Fruit fly (Drosophila melanogaster) S2 (cell line): ENCODE data around the gene CG2983.

Source experiments
- CG8478 ChIP-seq: fragments of >200 bp; optimal IDR thresholded peaks from 2 replicates; lab custom pipeline; 2018
- CTCF ChIP-seq, 2 experiments: fragments of >200 bp; optimal IDR thresholded peaks; 2 replicates each; lab custom pipeline; 2018

Gene CG2983

DNA sequence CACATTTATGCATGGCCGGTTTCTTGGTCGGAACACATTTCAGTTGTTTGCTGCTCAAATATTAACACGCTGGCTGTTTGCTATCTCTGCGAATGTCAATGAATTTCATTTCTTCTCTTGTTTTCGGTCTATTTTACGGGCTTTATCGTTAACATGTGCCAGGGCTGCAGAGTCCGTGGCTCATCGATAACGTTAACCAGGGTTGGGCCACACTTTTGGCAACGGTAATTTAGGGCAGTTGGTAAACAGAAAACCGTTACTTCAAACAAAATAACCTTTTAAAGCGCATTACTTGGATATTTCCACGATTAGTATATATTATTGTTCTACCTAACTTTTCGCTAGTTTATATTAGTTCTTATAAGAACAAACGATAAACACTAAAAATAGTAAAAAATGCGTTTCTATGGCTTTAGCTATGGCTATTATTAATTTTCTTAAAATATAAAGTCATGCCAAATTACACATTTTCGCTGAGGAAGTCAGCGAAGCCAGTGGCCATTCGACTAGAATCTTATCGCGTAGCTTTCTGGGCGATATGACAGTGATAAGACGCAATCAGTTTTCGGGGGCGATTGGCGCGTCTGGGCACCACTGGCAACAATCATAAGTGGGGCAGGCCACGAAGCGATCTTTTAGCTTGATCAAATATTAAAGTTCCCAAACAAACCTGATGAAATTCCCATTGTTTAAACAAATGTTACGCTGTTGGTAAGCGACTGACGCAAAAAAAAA, 35.7 kb downstream of the CG2983 start:
- TF ChIP-seq CG8478 (lab: Kevin White, UChicago) = no peak
- TF ChIP-seq CTCF (optimal IDR thresholded peaks at IDR 0.05; lab: Kevin White, UChicago) = no peak

DNA sequence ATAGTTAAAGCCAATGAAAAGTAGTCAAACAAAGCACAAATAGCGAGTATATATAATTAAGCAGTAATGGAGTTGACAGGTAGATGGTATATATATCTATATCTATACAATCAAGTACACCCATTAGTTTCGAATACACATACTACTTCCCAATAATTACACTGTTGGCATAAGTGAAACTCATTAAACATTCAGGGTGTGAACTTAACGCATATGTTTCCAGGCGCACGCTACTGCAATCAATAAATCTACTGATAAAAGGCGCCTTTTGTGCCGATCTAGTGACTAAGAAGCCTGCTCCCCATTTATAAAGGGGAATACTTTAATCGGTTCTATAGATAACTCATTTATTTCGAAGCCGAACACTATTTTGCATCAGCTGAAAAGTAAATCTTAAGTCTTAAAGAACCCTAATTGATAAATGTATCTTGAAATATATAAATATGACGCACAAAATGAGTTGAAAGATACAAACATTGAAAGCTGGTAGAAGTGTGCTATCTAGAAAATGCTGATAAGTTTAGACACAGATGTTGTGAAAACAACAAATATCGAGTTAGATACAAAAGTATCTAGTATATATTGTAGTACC, 36.4 kb downstream of the CG2983 start:
- TF ChIP-seq CG8478 (lab: Kevin White, UChicago) (no peak), CTCF (optimal IDR thresholded peaks at IDR 0.05; lab: Kevin White, UChicago) (no peak)

DNA sequence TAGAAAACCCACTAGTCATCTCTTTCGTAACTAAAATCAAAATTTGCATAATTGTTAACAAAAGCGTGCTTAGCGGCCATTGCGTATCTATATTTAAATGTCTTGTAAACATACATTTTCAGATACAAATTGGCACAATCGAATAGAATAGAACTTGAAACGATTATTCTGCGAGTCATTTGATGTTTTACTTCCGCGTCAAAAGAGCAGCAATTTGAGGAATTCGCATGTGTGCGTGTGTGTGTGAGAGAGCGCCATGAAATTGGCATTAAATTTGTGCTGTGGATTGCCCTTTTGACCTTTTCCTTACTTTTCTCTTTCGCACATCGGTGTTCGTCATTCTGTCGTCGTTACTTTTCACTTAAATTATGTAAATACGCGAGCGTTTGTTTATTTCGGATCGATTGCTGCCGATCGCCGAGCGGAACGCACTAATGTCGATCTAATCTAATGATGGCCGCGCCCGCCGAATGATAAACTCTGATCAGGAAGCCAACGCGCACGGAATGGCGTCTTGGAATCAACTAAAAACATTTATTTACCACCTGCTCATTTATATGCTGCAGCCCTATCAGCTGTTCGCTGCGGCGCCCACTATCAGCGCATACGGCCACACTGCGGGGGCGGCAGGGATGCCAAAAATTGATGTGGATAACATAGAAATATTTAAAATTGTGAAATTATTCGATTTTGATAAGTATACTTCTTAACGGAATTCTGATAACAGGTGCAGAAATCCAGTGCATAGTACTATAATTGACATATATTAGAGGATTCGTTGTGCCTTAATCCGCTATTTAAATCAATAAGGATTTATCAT, 37.5 kb downstream of the CG2983 start:
- TF ChIP-seq CTCF (optimal IDR thresholded peaks at IDR 0.05; lab: Kevin White, UChicago) (no peak), CG8478 (lab: Kevin White, UChicago) (no peak)

DNA sequence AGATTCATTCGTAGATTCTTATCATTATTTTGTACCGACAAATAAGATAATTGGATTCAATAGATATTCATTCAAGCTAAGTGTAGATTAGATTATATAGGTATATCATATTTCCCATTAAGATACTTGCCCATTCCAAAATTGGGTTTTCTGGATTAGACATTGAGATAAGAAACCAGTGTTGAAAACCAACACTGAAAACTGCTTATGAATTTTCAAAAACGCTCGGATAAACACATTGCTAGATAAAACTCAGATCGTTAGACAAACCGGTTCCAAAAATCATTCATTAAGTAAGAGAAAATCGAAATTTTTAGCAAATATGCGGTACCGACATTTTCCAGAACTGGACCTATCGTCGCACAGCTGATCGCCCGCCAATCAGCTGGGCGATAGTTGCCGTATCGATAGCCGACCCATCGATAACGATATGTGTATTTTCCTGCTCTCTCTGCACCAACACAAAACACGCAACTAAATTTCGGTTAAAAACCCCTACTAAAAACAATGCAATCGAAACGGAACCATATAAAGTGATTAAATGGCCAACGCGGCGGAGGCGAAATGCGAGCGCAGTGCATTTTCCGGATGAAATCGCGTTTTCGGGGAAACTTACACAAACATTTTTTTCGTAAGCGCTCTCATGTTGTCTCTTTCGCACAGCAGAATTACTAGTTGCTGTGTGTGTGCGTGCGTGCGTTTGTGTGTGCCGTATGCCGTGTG, 38.2 kb downstream of the CG2983 start, which contains the start of the genes NTPase and lilli:
NTPase (minus strand) TSS at position 348 of the 723 bp plus-strand sequence.
lilli (plus strand) TSS at position 427 of the 723 bp plus-strand sequence.
- TF ChIP-seq CG8478 (lab: Kevin White, UChicago) (no peak), CTCF (optimal IDR thresholded peaks at IDR 0.05; lab: Kevin White, UChicago) (peak in 1 of 2 experiments; percentile 14)

DNA sequence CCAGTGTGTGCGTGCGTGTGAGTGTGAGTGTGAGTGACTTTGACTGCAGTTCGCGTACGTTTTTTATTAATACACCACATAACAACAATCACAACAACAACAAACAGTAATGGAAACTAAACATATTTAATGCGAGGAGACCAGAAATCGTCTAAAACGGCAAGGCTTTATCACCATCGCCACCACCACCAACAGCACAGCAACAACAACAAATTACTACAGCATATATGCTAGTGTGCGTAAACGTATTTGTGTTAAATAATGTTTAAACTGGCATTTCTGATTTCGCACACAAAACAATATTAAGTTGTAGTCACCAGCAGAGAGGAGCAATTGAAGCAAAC, 38.8 kb downstream of the CG2983 start:
- TF ChIP-seq CG8478 (lab: Kevin White, UChicago) (no peak), CTCF (optimal IDR thresholded peaks at IDR 0.05; lab: Kevin White, UChicago) (no peak)

DNA sequence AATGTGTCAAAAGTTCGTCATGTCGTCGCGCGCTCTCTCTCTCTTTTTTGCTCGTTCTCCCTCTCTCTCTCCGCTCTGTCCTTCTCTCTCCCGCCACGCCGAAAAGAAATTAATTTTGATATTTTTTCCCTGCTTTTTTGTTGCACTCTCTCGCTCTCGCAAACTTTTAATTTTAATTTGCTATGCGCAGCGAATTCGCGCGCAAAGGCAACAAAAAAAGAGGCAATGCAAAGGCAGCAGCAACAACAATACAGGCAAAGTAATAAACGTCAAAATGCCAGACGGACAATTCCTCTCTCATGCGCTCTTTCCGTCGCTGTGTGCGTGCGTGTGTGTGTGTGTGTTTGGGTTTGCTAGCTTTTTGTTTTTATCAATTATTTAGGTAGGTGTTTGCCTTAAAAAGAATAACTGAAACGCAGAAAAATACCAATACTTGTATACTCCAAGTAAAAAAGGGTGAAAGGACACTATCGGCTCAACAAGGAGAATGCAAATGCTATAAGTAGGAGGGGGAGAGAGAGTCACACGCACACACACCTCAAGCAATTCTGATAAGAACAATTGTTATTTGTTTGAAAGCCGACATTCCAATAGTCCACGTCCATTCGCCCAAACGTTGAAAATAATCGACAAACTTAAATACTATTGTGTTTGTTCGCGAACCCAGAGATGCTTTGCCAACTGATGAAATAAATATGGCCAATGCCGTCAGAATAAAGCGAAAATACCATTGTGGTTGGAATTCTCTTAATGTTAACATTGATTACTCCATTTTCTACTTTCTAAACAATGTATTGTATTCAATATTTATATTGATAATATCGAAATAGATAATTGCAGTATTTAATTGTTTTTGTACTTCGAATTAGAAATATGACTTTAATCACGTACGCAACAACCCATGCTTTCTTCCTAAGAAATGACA, 39.4 kb downstream of the CG2983 start:
- TF ChIP-seq CG8478 (lab: Kevin White, UChicago) (no peak), CTCF (optimal IDR thresholded peaks at IDR 0.05; lab: Kevin White, UChicago) (no peak)

DNA sequence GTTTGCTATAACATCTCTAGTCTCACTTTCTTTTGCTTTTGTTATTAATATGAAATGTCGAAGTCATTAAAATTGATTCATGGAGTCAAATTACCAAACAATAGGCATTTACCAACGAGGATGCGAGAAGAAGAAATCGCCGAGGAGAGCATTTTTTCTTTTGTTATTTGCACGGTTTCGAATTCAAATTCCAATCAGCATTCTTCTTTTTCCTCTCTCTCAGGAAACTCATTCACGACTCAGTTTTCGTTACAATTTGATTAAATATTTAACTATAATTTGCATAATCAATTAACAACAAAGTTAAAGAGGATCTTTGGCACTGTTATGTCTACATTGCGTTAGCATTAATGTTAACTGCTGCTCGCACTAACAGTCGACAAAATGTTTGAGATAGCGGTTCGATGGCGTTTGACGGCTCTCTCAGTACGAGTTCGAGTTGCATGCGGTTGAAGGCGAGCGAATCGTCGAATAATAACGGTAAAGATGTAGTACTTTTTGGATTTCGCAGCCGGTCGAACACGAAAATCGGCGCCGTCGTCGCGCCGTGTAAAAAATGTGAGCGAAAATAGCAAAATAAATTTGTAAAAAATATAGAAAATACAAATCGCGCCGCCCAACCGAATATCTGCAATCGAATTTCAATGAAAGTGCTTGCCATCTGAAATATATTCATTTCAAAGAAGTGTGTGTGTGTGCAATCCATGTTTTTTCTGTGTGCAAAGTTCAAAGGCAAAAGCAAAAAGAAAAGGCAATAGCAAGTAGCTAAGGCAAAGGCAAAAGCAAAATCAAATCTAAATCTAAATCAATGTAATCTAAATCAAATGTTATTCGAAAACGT, 40.5 kb downstream of the CG2983 start:
- TF ChIP-seq CG8478 (lab: Kevin White, UChicago) = no peak
- TF ChIP-seq CTCF (optimal IDR thresholded peaks at IDR 0.05; lab: Kevin White, UChicago) = no peak

DNA sequence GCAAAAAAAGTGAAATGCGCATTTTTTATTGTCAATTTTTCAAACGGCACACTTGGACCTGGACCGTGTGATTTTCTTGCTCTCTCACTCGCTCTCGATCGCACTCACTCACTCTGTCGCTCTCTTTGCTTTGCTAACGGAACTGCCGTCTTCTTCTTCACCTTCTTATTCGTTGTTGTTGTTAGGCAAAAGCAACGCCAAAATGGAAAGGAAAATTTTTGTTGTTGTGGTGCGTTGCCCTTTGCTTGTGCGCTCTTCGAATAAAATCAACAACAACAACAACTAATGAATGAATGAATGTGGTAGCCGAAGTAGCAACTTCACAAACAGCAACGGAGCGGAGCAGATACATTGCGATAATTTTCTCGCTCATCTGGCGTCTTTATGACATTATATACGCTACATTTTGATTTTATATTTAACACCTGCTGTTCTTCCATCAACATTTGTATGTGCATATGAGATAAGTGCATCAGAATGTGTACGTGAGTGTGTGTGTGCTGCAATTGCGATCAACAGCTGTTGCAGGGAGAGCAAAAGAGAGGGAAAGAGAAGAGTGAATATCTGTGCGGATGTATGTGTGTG, 41.5 kb downstream of the CG2983 start:
- no peak for TF ChIP-seq CTCF (optimal IDR thresholded peaks at IDR 0.05; lab: Kevin White, UChicago)
- TF ChIP-seq CG8478 (lab: Kevin White, UChicago) = no peak

DNA sequence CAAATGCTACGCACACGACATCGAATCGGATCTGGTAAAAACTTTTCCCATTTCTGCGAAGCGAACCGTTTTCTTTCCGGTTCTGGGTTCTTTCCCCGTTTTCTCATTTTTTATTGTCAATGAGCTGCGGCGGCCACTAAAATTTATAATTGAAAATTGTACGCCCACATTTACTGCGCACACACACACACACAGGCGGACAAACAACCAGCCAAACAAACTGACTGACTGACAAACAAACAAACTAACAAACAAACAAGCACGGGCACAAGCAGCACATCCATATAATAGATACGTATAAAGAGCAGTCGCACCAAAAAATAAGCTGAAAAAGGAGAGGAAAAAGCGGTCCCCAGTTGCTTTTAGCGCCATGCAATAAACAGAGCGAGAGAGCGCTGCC, 43.8 kb downstream of the CG2983 start:
- TF ChIP-seq CG8478 (lab: Kevin White, UChicago) (no peak), CTCF (optimal IDR thresholded peaks at IDR 0.05; lab: Kevin White, UChicago) (no peak)

DNA sequence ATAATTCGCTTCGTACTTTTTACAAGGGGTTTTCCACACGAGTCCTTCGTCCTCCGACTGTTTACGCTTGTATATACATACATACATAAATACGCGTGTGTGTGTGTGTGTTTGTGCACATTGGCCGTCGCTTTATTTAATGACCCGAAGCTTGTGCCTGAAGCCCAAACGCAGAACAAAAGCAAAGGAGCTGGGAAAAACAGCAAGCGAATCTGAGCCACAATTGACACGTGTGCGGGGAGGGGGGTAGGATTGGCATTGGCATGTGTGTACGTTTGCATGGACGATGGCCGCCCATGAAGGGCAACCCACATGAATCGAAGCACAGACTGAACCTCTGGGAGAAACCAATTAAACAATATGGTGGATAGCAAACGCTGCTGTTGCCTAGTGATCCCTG, 46.9 kb downstream of the CG2983 start:
- TF ChIP-seq CTCF (optimal IDR thresholded peaks at IDR 0.05; lab: Kevin White, UChicago) (no peak), CG8478 (lab: Kevin White, UChicago) (no peak)

DNA sequence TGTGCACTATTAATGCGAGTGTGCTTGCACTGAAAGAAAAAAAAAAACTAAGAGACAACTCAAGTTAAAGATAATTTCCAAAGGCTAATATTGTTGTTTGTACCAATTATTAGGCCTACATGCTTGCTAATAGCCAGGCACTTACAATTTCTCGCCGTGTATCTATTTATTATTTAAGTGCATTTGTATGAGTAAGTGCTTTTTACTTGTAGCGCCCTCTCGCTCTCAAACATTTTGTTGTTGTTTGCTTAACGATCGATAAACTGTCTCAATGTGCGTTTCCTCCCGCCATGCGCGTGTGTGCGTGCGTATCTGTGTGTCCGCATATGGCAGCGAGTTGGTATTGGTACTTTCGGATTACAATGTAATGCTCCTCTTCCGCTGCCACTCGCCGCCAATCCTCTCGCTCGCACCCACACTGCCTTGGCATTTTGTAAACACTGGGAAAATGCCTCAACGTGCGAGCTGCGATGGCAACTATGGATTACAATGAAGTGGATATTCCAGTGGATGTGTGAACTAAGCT, 49.7 kb downstream of the CG2983 start:
- TF ChIP-seq CTCF (optimal IDR thresholded peaks at IDR 0.05; lab: Kevin White, UChicago) (no peak), CG8478 (lab: Kevin White, UChicago) (no peak)

DNA sequence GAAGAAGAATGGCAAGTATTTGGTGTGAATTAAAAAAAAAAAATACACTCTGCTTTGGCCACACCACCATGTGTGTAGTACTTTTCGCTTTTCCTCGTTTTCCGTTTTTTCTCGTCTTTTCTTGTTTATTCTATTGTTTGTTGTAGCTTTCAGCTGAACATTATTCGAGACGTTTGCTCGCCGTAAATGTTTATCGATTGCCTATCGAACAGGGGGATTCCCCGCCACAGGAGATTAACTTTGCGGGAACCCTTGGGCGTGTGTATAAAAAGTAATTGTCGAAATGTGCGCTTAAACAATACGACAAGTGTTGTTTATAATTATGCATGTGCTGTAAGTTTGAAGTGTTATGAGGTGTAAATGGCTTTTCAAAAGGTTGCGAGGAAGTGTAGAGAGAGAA, 50.3 kb downstream of the CG2983 start:
- TF ChIP-seq CTCF (optimal IDR thresholded peaks at IDR 0.05; lab: Kevin White, UChicago) (no peak), CG8478 (lab: Kevin White, UChicago) (no peak)
